Worm (Caenorhabditis elegans): ENCODE data around the gene glf-1.

DNA sequence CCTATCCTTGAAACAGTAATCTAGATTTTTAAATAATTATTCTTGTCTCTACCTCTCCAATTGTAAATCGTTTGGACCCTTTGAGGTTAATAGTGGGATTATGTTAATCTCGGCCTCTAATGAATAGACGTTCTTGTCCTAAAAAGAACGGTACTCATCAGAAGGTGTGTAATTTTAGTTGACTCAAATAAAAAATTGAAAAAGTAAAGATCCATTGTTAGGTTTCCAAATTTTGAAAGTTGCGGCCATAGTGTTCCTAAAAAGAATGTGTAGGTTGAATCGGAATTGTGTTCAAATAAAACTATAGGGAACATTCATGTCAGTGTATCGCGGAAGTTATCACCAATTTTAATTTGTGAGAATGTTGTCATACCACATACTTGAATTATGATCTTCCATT, 30.0 kb upstream of the glf-1 start:
- TF ChIP-seq nhr-10 (tag; optimal IDR thresholded peaks at IDR 0.05) (no peak), aha-1 (tag) (no peak), lin-39 (tag; optimal IDR thresholded peaks at IDR 0.05) (no peak), hlh-11 (tag; optimal IDR thresholded peaks at IDR 0.05) (no peak), gei-8 (GFP tag; optimal IDR thresholded peaks at IDR 0.05) (no peak), lin-1 (GFP tag; IDR thresholded peaks at IDR 0.05) (no peak), sdz-12 (GFP tag; optimal IDR thresholded peaks at IDR 0.05) (no peak), unc-39 (tag; optimal IDR thresholded peaks at IDR 0.05) (no peak), zag-1 (tag; optimal IDR thresholded peaks at IDR 0.05) (no peak)

Data from whole organism, L4 larva.